Fruit fly (Drosophila melanogaster) whole organism, pupa: ENCODE measurements around the gene Esyt2.
A peak's percentile ranks its signal among the peaks of the same experiment; 100 is the strongest.

Experiments
- CG10348 ChIP-seq: fragments of 200-800 bp; sonication (Bioruptor generic); IDR thresholded peaks from 2 replicates; pipeline ENCODE4 v1.3.6; 2022; ENCODE audit warnings: missing biosample characterization, missing genetic modification characterization
- CG32121 ChIP-seq: fragments of 200-800 bp; sonication (Bioruptor generic); IDR thresholded peaks from 2 replicates; pipeline ENCODE4 v1.3.6; 2022; ENCODE audit warnings: missing biosample characterization, missing genetic modification characterization

Gene Esyt2

DNA sequence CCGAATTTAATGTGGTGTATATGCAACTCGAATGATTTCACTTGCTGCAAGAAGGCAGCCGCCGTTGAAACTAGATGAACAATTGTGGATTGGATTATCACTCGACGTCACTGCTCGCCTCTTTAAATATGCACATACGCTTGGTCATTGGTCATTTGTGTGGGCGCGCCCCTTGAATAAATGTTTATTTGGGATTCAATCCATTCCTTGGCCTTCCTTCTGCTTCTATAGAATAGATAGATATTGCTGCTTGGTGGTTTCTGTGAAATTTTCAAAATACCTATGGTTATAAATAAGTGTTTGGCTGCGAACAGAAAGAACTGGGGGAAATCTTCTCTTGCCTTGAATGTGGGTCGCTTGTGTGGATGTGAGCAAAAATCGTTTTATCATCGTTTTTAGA, 59.6 kb downstream of the Esyt2 start:
- TF ChIP-seq CG32121 (GFP tag; lab: Robert Waterston, UW): 0 out of 2 replicates have a peak, but pooled peaks have one; percentile 18
- no peak for TF ChIP-seq CG10348
